Worm (Caenorhabditis elegans) whole organism, young adult: Measurements from ENCODE around the gene iscu-1.

Source experiments
- B0019.2 ChIP-seq: fragments of 200-800 bp; sonication (Bioruptor generic); conservative IDR thresholded peaks from 2 replicates; pipeline ENCODE4 v1.3.6; 2022; ENCODE audit warnings: missing genetic modification reagents, missing genetic modification characterization, missing compliant biosample characterization
- F49E8.2 ChIP-seq: sonication (generic microtip); optimal IDR thresholded peaks from 3 replicates; lab custom pipeline; 2017; ENCODE audit warnings: missing genetic modification characterization, mild to moderate bottlenecking, missing compliant biosample characterization, antibody characterized with exemption, moderate library complexity; ENCODE audit not compliant: insufficient read depth
- F52B5.7 ChIP-seq: sonication (generic microtip); optimal IDR thresholded peaks from 2 replicates; lab custom pipeline; 2016; ENCODE audit warnings: mild to moderate bottlenecking, missing genetic modification characterization, missing compliant biosample characterization
- F55B11.4 ChIP-seq: sonication (generic microtip); optimal IDR thresholded peaks from 2 replicates; lab custom pipeline; 2016; ENCODE audit warnings: missing compliant biosample characterization, missing genetic modification characterization, borderline replicate concordance; ENCODE audit not compliant: insufficient read depth
- F57C9.4 ChIP-seq: sonication (generic microtip); optimal IDR thresholded peaks from 2 replicates; lab custom pipeline; 2017; ENCODE audit warnings: mild to moderate bottlenecking, missing genetic modification characterization, missing compliant biosample characterization
- Y79H2A.3 ChIP-seq: fragments of 200-800 bp; sonication (Bioruptor generic); conservative IDR thresholded peaks from 2 replicates; pipeline ENCODE4 v1.3.6; 2022; ENCODE audit warnings: missing genetic modification reagents, missing genetic modification characterization, missing compliant biosample characterization
- akir-1 ChIP-seq: fragments of 200-800 bp; sonication (Bioruptor generic); optimal IDR thresholded peaks from 2 replicates; lab custom pipeline; 2018; ENCODE audit warnings: mild to moderate bottlenecking, missing genetic modification characterization, moderate library complexity, missing compliant biosample characterization
- aptf-2 ChIP-seq: fragments of 200-800 bp; sonication (Bioruptor generic); conservative IDR thresholded peaks from 2 replicates; pipeline ENCODE4 v1.3.6; 2022; ENCODE audit warnings: missing genetic modification reagents, missing genetic modification characterization, missing compliant biosample characterization
- atf-7 ChIP-seq: sonication (generic microtip); optimal IDR thresholded peaks from 2 replicates; lab custom pipeline; 2017; ENCODE audit warnings: mild to moderate bottlenecking, missing genetic modification characterization, missing compliant biosample characterization
- attf-3 ChIP-seq: fragments of 200-800 bp; sonication (Bioruptor generic); conservative IDR thresholded peaks from 2 replicates; pipeline ENCODE4 v1.3.6; 2022; ENCODE audit warnings: missing genetic modification reagents, missing genetic modification characterization, missing compliant biosample characterization
- attf-6 ChIP-seq: fragments of 200-800 bp; sonication (Bioruptor generic); IDR thresholded peaks from 2 replicates; pipeline ENCODE4 v1.3.6; 2022; ENCODE audit warnings: missing genetic modification reagents, missing genetic modification characterization, missing compliant biosample characterization
- cebp-1 ChIP-seq, 2 experiments: fragments of 200-800 bp in 1 of 2; sonication (Bioruptor generic) in 1 of 2; sonication (generic microtip) in 1 of 2; IDR thresholded peaks in 1 of 2; optimal IDR thresholded peaks in 1 of 2; 2 replicates each; pipeline versions ENCODE4 v1.3.6 to Lab custom; 2017 to 2022; ENCODE audit warnings: missing compliant biosample characterization in 2 of 2, missing genetic modification characterization in 2 of 2, mild to moderate bottlenecking in 1 of 2, missing genetic modification reagents in 1 of 2, moderate library complexity in 1 of 2
- cebp-2 ChIP-seq: fragments of 200-800 bp; sonication (Bioruptor generic); IDR thresholded peaks from 2 replicates; pipeline ENCODE4 v1.3.6; 2022; ENCODE audit warnings: missing genetic modification characterization, missing compliant biosample characterization
- ceh-27 ChIP-seq: fragments of 200-800 bp; sonication (Bioruptor generic); optimal IDR thresholded peaks from 2 replicates; lab custom pipeline; 2018; ENCODE audit warnings: mild to moderate bottlenecking, missing genetic modification characterization, moderate library complexity, missing compliant biosample characterization
- ceh-40 ChIP-seq: fragments of 200-800 bp; sonication (Bioruptor generic); IDR thresholded peaks from 2 replicates; pipeline ENCODE4 v1.3.6; 2022; ENCODE audit warnings: missing genetic modification characterization, missing compliant biosample characterization
- die-1 ChIP-seq: sonication (generic microtip); optimal IDR thresholded peaks from 2 replicates; lab custom pipeline; 2016; ENCODE audit warnings: missing genotype, mild to moderate bottlenecking, missing genetic modification characterization, missing compliant biosample characterization
- egl-18 ChIP-seq: fragments of 200-800 bp; sonication (Bioruptor generic); IDR thresholded peaks from 2 replicates; pipeline ENCODE4 v1.3.6; 2022; ENCODE audit warnings: missing genetic modification reagents, missing genetic modification characterization, missing compliant biosample characterization
- ekl-4 ChIP-seq: fragments of 200-800 bp; sonication (Bioruptor generic); IDR thresholded peaks from 2 replicates; pipeline ENCODE4 v1.3.6; 2022; ENCODE audit warnings: missing genetic modification reagents, missing genetic modification characterization, missing compliant biosample characterization
- hlh-26 ChIP-seq: fragments of 200-800 bp; sonication (Bioruptor generic); conservative IDR thresholded peaks from 2 replicates; pipeline ENCODE4 v1.3.6; 2022; ENCODE audit warnings: missing genetic modification reagents, missing genetic modification characterization, missing compliant biosample characterization
- hrde-1 ChIP-seq: sonication (generic microtip); optimal IDR thresholded peaks from 2 replicates; lab custom pipeline; 2016; ENCODE audit warnings: missing genetic modification characterization, mild to moderate bottlenecking, missing compliant biosample characterization, moderate library complexity, missing genotype, missing genetic modification reagents, borderline replicate concordance
- lag-1 ChIP-seq: fragments of 200-800 bp; sonication (Bioruptor generic); IDR thresholded peaks from 2 replicates; pipeline ENCODE4 v1.3.6; 2022; ENCODE audit warnings: missing genetic modification reagents, missing genetic modification characterization, missing compliant biosample characterization
- let-607 ChIP-seq, 2 experiments: fragments of 200-800 bp in 1 of 2; sonication (Bioruptor generic) in 1 of 2; sonication (generic microtip) in 1 of 2; optimal IDR thresholded peaks; 2 replicates each; lab custom pipeline; 2016 to 2018; ENCODE audit warnings: mild to moderate bottlenecking in 2 of 2, missing compliant biosample characterization in 2 of 2, missing genetic modification characterization in 2 of 2, moderate library complexity in 2 of 2, missing genotype in 1 of 2
- lin-26 ChIP-seq: fragments of 200-800 bp; sonication (Bioruptor generic); IDR thresholded peaks from 2 replicates; pipeline ENCODE4 v1.3.6; 2022; ENCODE audit warnings: missing genetic modification reagents, missing genetic modification characterization, missing compliant biosample characterization
- lin-35 ChIP-seq, 3 experiments: fragments of 150-350 bp in 2 of 3; sonication (generic microtip) in 1 of 3; optimal IDR thresholded peaks; 2 replicates each; lab custom pipeline; 2014 to 2018; ENCODE audit warnings: missing biosample characterization in 3 of 3, missing genetic modification characterization in 3 of 3, missing genetic modification reagents in 3 of 3
- lin-40 ChIP-seq: sonication (generic microtip); optimal IDR thresholded peaks from 2 replicates; lab custom pipeline; 2016; ENCODE audit warnings: missing genetic modification characterization, mild to moderate bottlenecking, missing compliant biosample characterization, missing genotype, missing genetic modification reagents
- lir-1 ChIP-seq: fragments of 200-800 bp; sonication (Bioruptor generic); conservative IDR thresholded peaks from 2 replicates; pipeline ENCODE4 v1.3.6; 2022; ENCODE audit warnings: missing genetic modification reagents, missing genetic modification characterization, missing compliant biosample characterization
- madf-6 ChIP-seq: fragments of 200-800 bp; sonication (Bioruptor generic); IDR thresholded peaks from 2 replicates; pipeline ENCODE4 v1.3.6; 2022; ENCODE audit warnings: missing genetic modification reagents, missing genetic modification characterization, missing compliant biosample characterization
- mel-28 ChIP-seq: sonication (generic microtip); optimal IDR thresholded peaks from 2 replicates; lab custom pipeline; 2016; ENCODE audit warnings: borderline replicate concordance, mild to moderate bottlenecking, missing genetic modification characterization, missing compliant biosample characterization
- nfya-1 ChIP-seq: sonication (generic microtip); optimal IDR thresholded peaks from 2 replicates; lab custom pipeline; 2017; ENCODE audit warnings: antibody characterized with exemption, missing compliant biosample characterization, missing genetic modification characterization, borderline replicate concordance; ENCODE audit not compliant: insufficient read depth
- nhr-27 ChIP-seq: fragments of 200-800 bp; sonication (Bioruptor generic); optimal IDR thresholded peaks from 2 replicates; lab custom pipeline; 2018; ENCODE audit warnings: mild to moderate bottlenecking, missing genetic modification characterization, moderate library complexity, missing compliant biosample characterization
- pbrm-1 ChIP-seq: fragments of 200-800 bp; sonication (Bioruptor generic); IDR thresholded peaks from 2 replicates; pipeline ENCODE4 v1.3.6; 2022; ENCODE audit warnings: missing genetic modification reagents, missing genetic modification characterization, missing compliant biosample characterization
- repo-1 ChIP-seq: sonication (generic microtip); optimal IDR thresholded peaks from 2 replicates; lab custom pipeline; 2017; ENCODE audit warnings: mild to moderate bottlenecking, missing genetic modification characterization, missing compliant biosample characterization
- rpc-1 ChIP-seq, 2 experiments: fragments of 150-350 bp in 1 of 2; sonication (generic microtip) in 1 of 2; optimal IDR thresholded peaks; 2 replicates each; lab custom pipeline; 2014 to 2018; ENCODE audit warnings: missing biosample characterization in 1 of 2, missing genetic modification characterization in 1 of 2, missing genetic modification reagents in 1 of 2, missing genotype in 1 of 2
- snpc-1.1 ChIP-seq: sonication (generic microtip); optimal IDR thresholded peaks from 2 replicates; lab custom pipeline; 2017; ENCODE audit warnings: missing genetic modification characterization, mild to moderate bottlenecking, missing compliant biosample characterization, antibody characterized with exemption, moderate library complexity, missing genotype, missing genetic modification reagents; ENCODE audit not compliant: insufficient read depth
- snpc-4 ChIP-seq, 5 experiments: fragments of 150-350 bp in 1 of 5; sonication (generic microtip) in 4 of 5; optimal IDR thresholded peaks; 2 replicates each; lab custom pipeline; 2014 to 2018; ENCODE audit warnings: missing genetic modification characterization in 5 of 5, missing biosample characterization in 3 of 5, antibody characterized with exemption in 2 of 5, mild to moderate bottlenecking in 2 of 5, missing compliant biosample characterization in 2 of 5, missing genotype in 2 of 5, moderate library complexity in 2 of 5, missing genetic modification reagents in 1 of 5
- sptf-2 ChIP-seq: fragments of 200-800 bp; sonication (Bioruptor generic); optimal IDR thresholded peaks from 2 replicates; lab custom pipeline; 2018; ENCODE audit warnings: mild to moderate bottlenecking, missing genetic modification characterization, missing compliant biosample characterization
- tbp1 ChIP-seq: fragments of 200-800 bp; sonication (Bioruptor generic); optimal IDR thresholded peaks from 2 replicates; lab custom pipeline; 2018; ENCODE audit warnings: mild to moderate bottlenecking, missing genetic modification characterization, missing compliant biosample characterization
- tbx-9 ChIP-seq: sonication (generic microtip); optimal IDR thresholded peaks from 2 replicates; lab custom pipeline; 2016; ENCODE audit warnings: borderline replicate concordance, missing genetic modification characterization, inconsistent platforms, missing compliant biosample characterization
- ztf-18 ChIP-seq: sonication (generic microtip); optimal IDR thresholded peaks from 2 replicates; lab custom pipeline; 2016; ENCODE audit warnings: missing genotype, mild to moderate bottlenecking, missing genetic modification characterization, missing compliant biosample characterization
- ztf-6 ChIP-seq: fragments of 200-800 bp; sonication (Bioruptor generic); IDR thresholded peaks from 2 replicates; pipeline ENCODE4 v1.3.6; 2022; ENCODE audit warnings: missing genetic modification reagents, missing genetic modification characterization, missing compliant biosample characterization

iscu-1 gene

DNA sequence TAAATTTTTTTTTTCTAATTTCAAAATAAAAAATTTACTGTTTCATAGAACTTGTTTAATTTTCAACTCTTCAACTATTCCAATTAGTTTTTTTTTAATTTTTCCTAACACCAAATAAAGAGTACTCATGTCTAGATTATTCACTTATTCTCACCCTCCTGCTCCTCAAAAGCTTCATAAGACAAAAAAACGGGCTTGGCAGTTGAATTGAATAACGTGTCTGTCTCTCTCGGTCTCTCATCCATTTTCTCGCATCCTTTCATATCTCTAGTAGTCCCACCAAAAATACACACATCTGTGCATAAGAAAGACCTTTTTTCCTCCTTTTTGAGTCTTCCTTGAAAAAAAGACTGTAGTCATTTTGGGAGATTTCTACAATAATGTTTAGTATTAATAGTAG, 20.3 kb upstream of the iscu-1 start:
- no peak for TF ChIP-seq nfya-1 (tag; lab: Kevin White, UChicago)
- no peak for TF ChIP-seq die-1 (tag; lab: Kevin White, UChicago)

ce11 chrIV:13764708-13765107, 19.1 kb upstream of the iscu-1 start:
- TF ChIP-seq lir-1 (GFP tag; lab: Robert Waterston, UW) (no peak), tbp1 (GFP tag; lab: Kevin White, UChicago) (no peak), sptf-2 (no peak), lag-1 (GFP tag; lab: Robert Waterston, UW) (no peak), F55B11.4 (tag; lab: Kevin White, UChicago) (no peak), lin-26 (GFP tag; lab: Robert Waterston, UW) (no peak), lin-40 (tag; lab: Kevin White, UChicago) (no peak), lin-35 (GFP tag; optimal IDR thresholded peaks at IDR 0.05; lab: Kevin White, UChicago) (no peak), let-607 (tag; optimal IDR thresholded peaks at IDR 0.05; lab: Kevin White, UChicago) (no peak), F57C9.4 (no peak), atf-7 (no peak), repo-1 (tag; lab: Kevin White, UChicago) (no peak), attf-6 (GFP tag; lab: Robert Waterston, UW) (no peak), pbrm-1 (GFP tag; lab: Robert Waterston, UW) (no peak)
- TF ChIP-seq, all 124 proteins: peak for 0

DNA sequence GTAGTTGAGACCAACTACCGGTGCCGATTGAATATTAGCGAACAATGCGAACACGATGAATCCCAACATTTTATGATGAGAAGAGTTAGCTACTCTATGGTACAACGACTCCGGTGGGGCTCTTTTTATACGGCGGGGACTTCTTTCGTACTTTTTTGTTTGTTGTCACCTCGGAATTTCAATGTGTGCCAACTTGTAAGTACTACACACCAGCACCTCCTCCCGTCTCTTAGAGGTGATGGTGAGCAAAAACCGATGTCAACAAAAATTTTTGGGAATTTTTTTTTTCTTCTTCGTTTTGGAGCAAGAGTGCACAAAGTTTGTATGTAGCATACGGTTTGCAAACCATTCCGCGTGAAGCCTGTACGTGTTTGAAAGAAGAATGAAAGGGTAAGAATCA, 9.2 kb upstream of the iscu-1 start, which contains the start of gene Y45F10D.2:
Gene Y45F10D.2 (minus strand): TSS at position 101 of the 400 bp plus-strand sequence.
- TF ChIP-seq let-607 (tag; optimal IDR thresholded peaks at IDR 0.05; lab: Kevin White, UChicago) (no peak), nfya-1 (tag; lab: Kevin White, UChicago) (no peak), F49E8.2 (tag; lab: Kevin White, UChicago) (no peak), ceh-40 (GFP tag; lab: Robert Waterston, UW) (no peak), ceh-27 (GFP tag; lab: Kevin White, UChicago) (no peak), snpc-4 (GFP tag; optimal IDR thresholded peaks at IDR 0.05; lab: Kevin White, UChicago) (no peak), snpc-4 (tag; optimal IDR thresholded peaks at IDR 0.05; lab: Kevin White, UChicago) (no peak), mel-28 (tag; lab: Kevin White, UChicago) (no peak), aptf-2 (GFP tag; lab: Robert Waterston, UW) (no peak), hlh-26 (GFP tag; lab: Robert Waterston, UW) (no peak), ztf-6 (GFP tag; lab: Robert Waterston, UW) (no peak), egl-18 (GFP tag; lab: Robert Waterston, UW) (no peak), snpc-1.1 (tag; lab: Kevin White, UChicago) (no peak), attf-3 (GFP tag; lab: Robert Waterston, UW) (no peak)

DNA sequence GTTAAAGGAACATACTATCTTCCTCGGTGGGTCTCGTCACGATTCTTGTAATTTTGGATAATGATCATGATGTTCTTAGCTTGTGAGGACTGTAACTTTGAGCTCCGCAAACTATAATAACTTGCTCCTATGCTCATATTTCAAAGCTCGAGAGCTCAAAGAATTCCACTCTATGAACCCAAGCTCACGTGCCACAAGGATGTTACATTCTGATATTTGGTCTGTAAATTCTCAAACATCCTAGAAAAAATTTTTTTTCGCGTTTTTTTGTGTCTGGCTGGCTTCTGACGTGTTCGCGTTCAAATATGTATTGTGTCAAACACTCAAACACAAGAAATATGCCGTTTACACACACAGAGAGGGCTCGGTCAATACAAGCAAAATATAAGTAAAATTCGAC, 7.6 kb upstream of the iscu-1 start, which contains the start of gene Y45F10D.16:
Gene Y45F10D.16 (plus strand): TSS at position 301 of the 400 bp plus-strand sequence.
- no peak for TF ChIP-seq B0019.2 (GFP tag; lab: Robert Waterston, UW)
- TF ChIP-seq hrde-1 (tag; lab: Kevin White, UChicago), result no peak
- TF ChIP-seq attf-6 (GFP tag; lab: Robert Waterston, UW), result no peak
- no peak for TF ChIP-seq madf-6 (GFP tag; lab: Robert Waterston, UW)
- TF ChIP-seq akir-1, result no peak
- TF ChIP-seq cebp-1 (GFP tag; IDR thresholded peaks at IDR 0.05; lab: Robert Waterston, UW), result no peak
- no peak for TF ChIP-seq cebp-1 (tag; optimal IDR thresholded peaks at IDR 0.05; lab: Kevin White, UChicago)
- no peak for TF ChIP-seq F52B5.7
- no peak for TF ChIP-seq ztf-18 (tag; lab: Kevin White, UChicago)
- no peak for TF ChIP-seq cebp-2 (GFP tag; lab: Robert Waterston, UW)
- TF ChIP-seq F57C9.4, result no peak
- TF ChIP-seq rpc-1 (optimal IDR thresholded peaks at IDR 0.05; lab: Kevin White, UChicago), result no peak
- TF ChIP-seq rpc-1 (tag; optimal IDR thresholded peaks at IDR 0.05; lab: Kevin White, UChicago), result no peak
- no peak for TF ChIP-seq tbx-9 (tag; lab: Kevin White, UChicago)
- no peak for TF ChIP-seq lin-26 (GFP tag; lab: Robert Waterston, UW)
- no peak for TF ChIP-seq Y79H2A.3
- TF ChIP-seq nhr-27 (tag; lab: Kevin White, UChicago), result no peak
- no peak for TF ChIP-seq ekl-4
- TF ChIP-seq mel-28 (tag; lab: Kevin White, UChicago), result no peak
